Fruit fly (Drosophila melanogaster) whole organism, embryonic: ENCODE measurements around the gene CG32373.

Experiments used
- C15 ChIP-seq: fragments of 200-800 bp; sonication (Bioruptor generic); IDR thresholded peaks from 3 replicates; pipeline ENCODE4 v1.3.6; 2022; ENCODE audit warnings: missing biosample characterization, missing genetic modification characterization
- CG10209 ChIP-seq: fragments of 200-800 bp; sonication (Bioruptor generic); optimal IDR thresholded peaks from 3 replicates; lab custom pipeline; 2017; ENCODE audit warnings: missing biosample characterization, mild to moderate bottlenecking, missing genetic modification characterization, missing genetic modification reagents
- CG10431 ChIP-seq: fragments of 200-800 bp; sonication (Bioruptor generic); optimal IDR thresholded peaks from 3 replicates; lab custom pipeline; 2018; ENCODE audit warnings: missing biosample characterization, mild to moderate bottlenecking, missing genetic modification characterization
- CG12071 ChIP-seq: fragments of 200-800 bp; sonication (Bioruptor generic); optimal IDR thresholded peaks from 3 replicates; lab custom pipeline; 2018; ENCODE audit warnings: missing biosample characterization, mild to moderate bottlenecking, missing genetic modification characterization
- CG12155 ChIP-seq: fragments of 200-800 bp; sonication (Bioruptor generic); optimal IDR thresholded peaks from 3 replicates; lab custom pipeline; 2016; ENCODE audit warnings: missing biosample characterization, missing genetic modification characterization
- CG13424 ChIP-seq: fragments of 200-800 bp; sonication (Bioruptor generic); optimal IDR thresholded peaks from 2 replicates; lab custom pipeline; 2019; ENCODE audit warnings: missing biosample characterization, mild to moderate bottlenecking, missing genetic modification characterization, moderate library complexity
- CG16813 ChIP-seq: fragments of 200-800 bp; sonication (Bioruptor generic); IDR thresholded peaks from 3 replicates; pipeline ENCODE4 v1.3.6; 2022; ENCODE audit warnings: missing biosample characterization, missing genetic modification characterization; ENCODE audit not compliant: partially characterized antibody
- CG18619 ChIP-seq: fragments of 200-800 bp; sonication (Bioruptor generic); optimal IDR thresholded peaks from 3 replicates; lab custom pipeline; 2017; ENCODE audit warnings: missing biosample characterization, mild to moderate bottlenecking, missing genetic modification characterization
- CG2116 ChIP-seq: fragments of 200-800 bp; sonication (Bioruptor generic); optimal IDR thresholded peaks from 3 replicates; lab custom pipeline; 2018; ENCODE audit warnings: missing biosample characterization, mild to moderate bottlenecking, missing genetic modification characterization
- CG2678 ChIP-seq: fragments of 200-800 bp; sonication (Bioruptor generic); optimal IDR thresholded peaks from 3 replicates; lab custom pipeline; 2019; ENCODE audit warnings: missing biosample characterization, mild to moderate bottlenecking, missing genetic modification characterization, moderate library complexity
- CG2712 ChIP-seq: fragments of 200-800 bp; optimal IDR thresholded peaks from 3 replicates; lab custom pipeline; 2019; ENCODE audit warnings: missing biosample characterization, mild to moderate bottlenecking, missing genetic modification characterization, moderate library complexity
- CG3847 ChIP-seq: fragments of 200-800 bp; sonication (Bioruptor generic); IDR thresholded peaks from 2 replicates; pipeline ENCODE4 v1.3.6; 2022; ENCODE audit warnings: missing biosample characterization, missing genetic modification characterization
- CG4424 ChIP-seq: fragments of 200-800 bp; sonication (Bioruptor generic); optimal IDR thresholded peaks from 3 replicates; lab custom pipeline; 2016; ENCODE audit warnings: missing biosample characterization, missing genetic modification characterization
- CG6175 ChIP-seq: fragments of 200-800 bp; sonication (Bioruptor generic); IDR thresholded peaks from 3 replicates; pipeline ENCODE4 v1.3.6; 2022; ENCODE audit warnings: missing biosample characterization, missing genetic modification characterization
- Dip2 ChIP-seq: fragments of 200-800 bp; sonication (Bioruptor generic); IDR thresholded peaks from 2 replicates; pipeline ENCODE4 v1.3.6; 2022; ENCODE audit warnings: missing biosample characterization, missing genetic modification characterization
- E2f2 ChIP-seq: fragments of 200-800 bp; sonication (Bioruptor generic); IDR thresholded peaks from 2 replicates; pipeline ENCODE4 v1.3.6; 2022; ENCODE audit warnings: missing biosample characterization, missing genetic modification characterization
- Gug ChIP-seq: fragments of 200-800 bp; sonication (Bioruptor generic); IDR thresholded peaks from 4 replicates; pipeline ENCODE4 v1.3.6; 2022; ENCODE audit warnings: missing biosample characterization, missing genetic modification characterization
- H15 ChIP-seq: fragments of 200-800 bp; sonication (Bioruptor generic); IDR thresholded peaks from 3 replicates; pipeline ENCODE4 v1.3.6; 2022; ENCODE audit warnings: missing biosample characterization, missing genetic modification characterization
- HmgZ ChIP-seq: fragments of 200-800 bp; sonication (Bioruptor generic); optimal IDR thresholded peaks from 2 replicates; lab custom pipeline; 2018; ENCODE audit warnings: missing biosample characterization, mild to moderate bottlenecking, missing genetic modification characterization
- Meics ChIP-seq: fragments of 200-800 bp; sonication (Bioruptor generic); optimal IDR thresholded peaks from 2 replicates; lab custom pipeline; 2017; ENCODE audit warnings: missing biosample characterization, mild to moderate bottlenecking, missing genetic modification characterization
- NfI ChIP-seq: fragments of 200-800 bp; sonication (Bioruptor generic); optimal IDR thresholded peaks from 3 replicates; lab custom pipeline; 2018; ENCODE audit warnings: missing biosample characterization, mild to moderate bottlenecking, missing genetic modification characterization, moderate library complexity
- Optix ChIP-seq: fragments of 200-800 bp; sonication (Bioruptor generic); IDR thresholded peaks from 3 replicates; pipeline ENCODE4 v1.3.6; 2022; ENCODE audit warnings: missing biosample characterization, missing genetic modification characterization
- PHDP ChIP-seq: fragments of 200-800 bp; sonication (Bioruptor generic); optimal IDR thresholded peaks from 3 replicates; lab custom pipeline; 2018; ENCODE audit warnings: missing biosample characterization, mild to moderate bottlenecking, missing genetic modification characterization, moderate library complexity
- Rx ChIP-seq: fragments of 200-800 bp; sonication (Bioruptor generic); IDR thresholded peaks from 2 replicates; pipeline ENCODE4 v1.3.6; 2022; ENCODE audit warnings: missing biosample characterization, missing genetic modification characterization
- Sox102F ChIP-seq: fragments of 200-800 bp; sonication (Bioruptor generic); optimal IDR thresholded peaks from 2 replicates; lab custom pipeline; 2018; ENCODE audit warnings: missing biosample characterization, mild to moderate bottlenecking, missing genetic modification characterization, moderate library complexity
- Sry-β ChIP-seq: fragments of 200-800 bp; sonication (Bioruptor generic); optimal IDR thresholded peaks from 2 replicates; lab custom pipeline; 2018; ENCODE audit warnings: missing biosample characterization, mild to moderate bottlenecking, missing genetic modification characterization, moderate library complexity
- Stat92E ChIP-seq, 3 experiments: fragments of >200 bp in 2 of 3; fragments of 200-800 bp in 1 of 3; sonication (Bioruptor generic) in 1 of 3; optimal IDR thresholded peaks; 2 replicates each; lab custom pipeline; 2017 to 2019; ENCODE audit warnings: missing biosample characterization in 3 of 3, missing genetic modification characterization in 3 of 3, mild to moderate bottlenecking in 1 of 3, moderate library complexity in 1 of 3
- al ChIP-seq: fragments of 200-800 bp; sonication (Bioruptor generic); IDR thresholded peaks from 2 replicates; pipeline ENCODE4 v1.3.6; 2022; ENCODE audit warnings: missing biosample characterization, missing genetic modification characterization
- aop ChIP-seq: fragments of 200-800 bp; sonication (Bioruptor generic); IDR thresholded peaks from 2 replicates; pipeline ENCODE4 v1.3.6; 2022; ENCODE audit warnings: missing biosample characterization, missing genetic modification characterization
- ap ChIP-seq: fragments of 200-800 bp; sonication (Bioruptor generic); IDR thresholded peaks from 2 replicates; pipeline ENCODE4 v1.3.6; 2022; ENCODE audit warnings: missing biosample characterization, missing genetic modification characterization
- bigmax ChIP-seq: fragments of 200-800 bp; sonication (Bioruptor generic); optimal IDR thresholded peaks from 2 replicates; lab custom pipeline; 2018; ENCODE audit warnings: missing biosample characterization, mild to moderate bottlenecking, missing genetic modification characterization
- cg ChIP-seq: fragments of 200-800 bp; sonication (Bioruptor generic); optimal IDR thresholded peaks from 3 replicates; lab custom pipeline; 2019; ENCODE audit warnings: missing biosample characterization, mild to moderate bottlenecking, missing genetic modification characterization, moderate library complexity
- dati ChIP-seq: fragments of 200-800 bp; sonication (Bioruptor generic); IDR thresholded peaks from 2 replicates; pipeline ENCODE4 v1.3.6; 2022; ENCODE audit warnings: missing biosample characterization, missing genetic modification characterization
- dpn ChIP-seq, 2 experiments: fragments of 200-800 bp; sonication (Bioruptor generic); optimal IDR thresholded peaks; 3 replicates each; lab custom pipeline; 2016; ENCODE audit warnings: missing biosample characterization in 2 of 2, missing genetic modification characterization in 2 of 2
- fd3F ChIP-seq: fragments of 200-800 bp; sonication (Bioruptor generic); optimal IDR thresholded peaks from 2 replicates; lab custom pipeline; 2018; ENCODE audit warnings: missing biosample characterization, mild to moderate bottlenecking, missing genetic modification characterization, moderate library complexity
- fu2 ChIP-seq: fragments of 200-800 bp; sonication (Bioruptor generic); optimal IDR thresholded peaks from 2 replicates; lab custom pipeline; 2016; ENCODE audit warnings: missing biosample characterization, missing genetic modification characterization
- gsb-n ChIP-seq: fragments of 200-800 bp; sonication (Bioruptor generic); optimal IDR thresholded peaks from 3 replicates; lab custom pipeline; 2018; ENCODE audit warnings: missing biosample characterization, mild to moderate bottlenecking, missing genetic modification characterization
- luna ChIP-seq: fragments of 200-800 bp; sonication (Bioruptor generic); optimal IDR thresholded peaks from 2 replicates; lab custom pipeline; 2016; ENCODE audit warnings: missing biosample characterization, missing genetic modification characterization
- mam ChIP-seq: fragments of 200-800 bp; sonication (Bioruptor generic); optimal IDR thresholded peaks from 3 replicates; lab custom pipeline; 2016; ENCODE audit warnings: missing biosample characterization, missing genetic modification characterization
- nau ChIP-seq: fragments of 200-800 bp; sonication (Bioruptor generic); optimal IDR thresholded peaks from 3 replicates; lab custom pipeline; 2017; ENCODE audit warnings: missing biosample characterization, mild to moderate bottlenecking, missing genetic modification characterization, missing genetic modification reagents
- pho ChIP-seq: fragments of 200-800 bp; sonication (Bioruptor generic); optimal IDR thresholded peaks from 2 replicates; lab custom pipeline; 2016; ENCODE audit warnings: missing biosample characterization, missing genetic modification characterization
- row ChIP-seq: fragments of 200-800 bp; sonication (Bioruptor generic); IDR thresholded peaks from 3 replicates; pipeline ENCODE4 v1.3.6; 2022; ENCODE audit warnings: missing biosample characterization, missing genetic modification characterization
- schlank ChIP-seq: fragments of 200-800 bp; sonication (Bioruptor generic); optimal IDR thresholded peaks from 2 replicates; lab custom pipeline; 2018; ENCODE audit warnings: missing biosample characterization, mild to moderate bottlenecking, missing genetic modification characterization
- shn ChIP-seq: fragments of 200-800 bp; sonication (Bioruptor generic); optimal IDR thresholded peaks from 3 replicates; lab custom pipeline; 2016; ENCODE audit warnings: missing biosample characterization, missing genetic modification characterization
- tap ChIP-seq: fragments of 200-800 bp; optimal IDR thresholded peaks from 3 replicates; lab custom pipeline; 2019; ENCODE audit warnings: missing biosample characterization, mild to moderate bottlenecking, missing genetic modification characterization, moderate library complexity
- tgo ChIP-seq: fragments of 200-800 bp; sonication (Bioruptor generic); IDR thresholded peaks from 3 replicates; pipeline ENCODE4 v1.3.6; 2022; ENCODE audit warnings: missing biosample characterization, missing genetic modification characterization
- tin ChIP-seq: fragments of 200-800 bp; sonication (Bioruptor generic); optimal IDR thresholded peaks from 3 replicates; lab custom pipeline; 2016; ENCODE audit warnings: missing biosample characterization, missing genetic modification characterization
- zfh2 ChIP-seq: fragments of 200-800 bp; sonication (Bioruptor generic); optimal IDR thresholded peaks from 2 replicates; lab custom pipeline; 2016; ENCODE audit warnings: missing biosample characterization, missing genetic modification characterization

The CG32373 gene

dm6 chr3L:7782051-7782682, 131.8 kb downstream of the CG32373 start (continued):
- TF ChIP-seq Optix (GFP tag; lab: Robert Waterston, UW), result no peak
- TF ChIP-seq al (GFP tag; lab: Robert Waterston, UW), result no peak

- TF ChIP-seq aop (GFP tag; lab: Robert Waterston, UW) (no peak), shn (GFP tag; lab: Kevin White, UChicago) (no peak), CG4424 (GFP tag; lab: Kevin White, UChicago) (no peak), CG13424 (peak; percentile 14), luna (GFP tag; lab: Kevin White, UChicago) (no peak), row (GFP tag; lab: Robert Waterston, UW) (peak; percentile 50; the same call in 1 of the 3 replicates), Sry-β (GFP tag; lab: Kevin White, UChicago) (no peak), CG6175 (no peak), tap (peak; percentile 16), fd3F (GFP tag; lab: Kevin White, UChicago) (no peak), CG12155 (peak; percentile 9), PHDP (tag; lab: Kevin White, UChicago) (no peak), tin (GFP tag; lab: Kevin White, UChicago) (no peak), CG2712 (tag; lab: Kevin White, UChicago) (peak; percentile 5), Meics (GFP tag; lab: Kevin White, UChicago) (peak; percentile 46), CG2116 (GFP tag; lab: Kevin White, UChicago) (no peak), dati (GFP tag; lab: Robert Waterston, UW) (no peak), Gug (0 out of 4 replicates have a peak, but pooled peaks have one; percentile 15), bigmax (GFP tag; lab: Kevin White, UChicago) (no peak), NfI (GFP tag; lab: Kevin White, UChicago) (no peak), CG10431 (GFP tag; lab: Kevin White, UChicago) (no peak), Stat92E (GFP tag; optimal IDR thresholded peaks at IDR 0.05; lab: Kevin White, UChicago) (no peak), zfh2 (GFP tag; lab: Kevin White, UChicago) (no peak), dpn (GFP tag; optimal IDR thresholded peaks at IDR 0.05; lab: Kevin White, UChicago) (peak in 1 of 2 experiments; percentile 35), HmgZ (tag; lab: Kevin White, UChicago) (no peak), fu2 (no peak), tgo (GFP tag; lab: Robert Waterston, UW) (peak; percentile 48; the same call in 1 of the 3 replicates), ap (GFP tag; lab: Robert Waterston, UW) (0 out of 2 replicates have a peak, but pooled peaks have one; percentile 25), CG3847 (GFP tag; lab: Robert Waterston, UW) (peak; percentile 36; the same call in 1 of the 2 replicates), CG10209 (peak; percentile 30), H15 (GFP tag; lab: Robert Waterston, UW) (0 out of 3 replicates have a peak, but pooled peaks have one; percentile 18), pho (no peak), Sox102F (GFP tag; lab: Kevin White, UChicago) (peak; percentile 55), Rx (GFP tag; lab: Robert Waterston, UW) (no peak), CG12071 (GFP tag; lab: Kevin White, UChicago) (peak; percentile 1), schlank (tag; lab: Kevin White, UChicago) (no peak), mam (peak; percentile 17), CG16813 (GFP tag; lab: Robert Waterston, UW) (no peak), C15 (GFP tag; lab: Robert Waterston, UW) (no peak), Dip2 (GFP tag; lab: Robert Waterston, UW) (no peak), cg (no peak), CG18619 (GFP tag; lab: Kevin White, UChicago) (no peak), nau (GFP tag; lab: Kevin White, UChicago) (no peak), gsb-n (tag; lab: Kevin White, UChicago) (no peak), E2f2 (GFP tag; lab: Robert Waterston, UW) (peak; percentile 16; the same call in 1 of the 2 replicates), CG2678 (tag; lab: Kevin White, UChicago) (peak; percentile 24)
Measured at dm6 chr3L:7783383-7783782, 133.0 kb downstream of the CG32373 start.
